Worm (Caenorhabditis elegans) whole organism, midembryonic: ENCODE measurements around the gene grk-1.

Experiments used
- T22C8.4 ChIP-seq: fragments of 200-800 bp; sonication (Bioruptor generic); IDR thresholded peaks from 2 replicates; pipeline ENCODE4 v1.3.6; 2022; ENCODE audit warnings: missing genetic modification characterization, missing compliant biosample characterization
- cog-1 ChIP-seq: sonication (generic microtip); optimal IDR thresholded peaks from 2 replicates; lab custom pipeline; 2016; ENCODE audit warnings: missing genetic modification characterization, missing compliant biosample characterization
- flt-1 ChIP-seq: fragments of 200-800 bp; sonication (Bioruptor generic); IDR thresholded peaks from 2 replicates; pipeline ENCODE4 v1.3.6; 2022; ENCODE audit warnings: missing genetic modification characterization, missing compliant biosample characterization
- klf-2 ChIP-seq: fragments of 200-800 bp; sonication (Bioruptor generic); conservative IDR thresholded peaks from 2 replicates; pipeline ENCODE4 v1.3.6; 2022; ENCODE audit warnings: missing genetic modification reagents, missing genetic modification characterization, missing compliant biosample characterization
- med-1 ChIP-seq: sonication (generic microtip); optimal IDR thresholded peaks from 2 replicates; lab custom pipeline; 2017; ENCODE audit warnings: missing genetic modification characterization, mild to moderate bottlenecking, missing compliant biosample characterization, antibody characterized with exemption, missing genetic modification reagents; ENCODE audit not compliant: insufficient read depth
- ref-1 ChIP-seq: fragments of 200-800 bp; sonication (Bioruptor generic); conservative IDR thresholded peaks from 2 replicates; pipeline ENCODE4 v1.3.6; 2022; ENCODE audit warnings: missing genetic modification reagents, missing genetic modification characterization, missing compliant biosample characterization
- tab-1 ChIP-seq: fragments of 200-800 bp; sonication (Bioruptor generic); IDR thresholded peaks from 2 replicates; pipeline ENCODE4 v1.3.6; 2022; ENCODE audit warnings: missing genetic modification characterization, missing compliant biosample characterization
- ztf-23 ChIP-seq: fragments of 200-800 bp; sonication (Bioruptor generic); IDR thresholded peaks from 2 replicates; pipeline ENCODE4 v1.3.6; 2022; ENCODE audit warnings: missing genetic modification reagents, missing genetic modification characterization, missing compliant biosample characterization
- ztf-29 ChIP-seq: fragments of 200-800 bp; sonication (Bioruptor generic); IDR thresholded peaks from 2 replicates; pipeline ENCODE4 v1.3.6; 2022; ENCODE audit warnings: missing genetic modification reagents, missing genetic modification characterization, missing compliant biosample characterization

grk-1 gene

ce11 chrX:9999192-9999591 is at the start of gene grk-1:
grk-1 (minus strand) TSS chrX:9999208.
- TF ChIP-seq med-1 (GFP tag; lab: Kevin White, UChicago) (no peak), ztf-23 (GFP tag; lab: Robert Waterston, UW) (no peak), T22C8.4 (no peak), flt-1 (GFP tag; lab: Robert Waterston, UW) (no peak), ref-1 (GFP tag; lab: Robert Waterston, UW) (no peak), klf-2 (no peak), cog-1 (no peak), tab-1 (no peak), ztf-29 (GFP tag; lab: Robert Waterston, UW) (no peak)

- TF ChIP-seq ztf-29 (GFP tag; lab: Robert Waterston, UW) (no peak), T22C8.4 (no peak)
Observed at ce11 chrX:10047325-10047724, 48.3 kb upstream of the grk-1 start, which contains the start of gene ZC374.2. ZC374.2 (minus strand) TSS chrX:10047425.

ce11 chrX:10044473-10044872 is 45.5 kb upstream of the grk-1 start:
- TF ChIP-seq ztf-23 (GFP tag; lab: Robert Waterston, UW) (no peak), tab-1 (no peak), ztf-29 (GFP tag; lab: Robert Waterston, UW) (no peak), klf-2 (no peak), cog-1 (no peak), T22C8.4 (no peak), ref-1 (GFP tag; lab: Robert Waterston, UW) (no peak), med-1 (GFP tag; lab: Kevin White, UChicago) (no peak), flt-1 (GFP tag; lab: Robert Waterston, UW) (no peak)

ce11 chrX:10030836-10031235 is 31.8 kb upstream of the grk-1 start, which contains the start of gene sek-6:
sek-6 (plus strand) TSS chrX:10031150.
- TF ChIP-seq flt-1 (GFP tag; lab: Robert Waterston, UW) (no peak), T22C8.4 (no peak), med-1 (GFP tag; lab: Kevin White, UChicago) (no peak), ztf-29 (GFP tag; lab: Robert Waterston, UW) (no peak), cog-1 (no peak), tab-1 (no peak), klf-2 (no peak), ztf-23 (GFP tag; lab: Robert Waterston, UW) (no peak), ref-1 (GFP tag; lab: Robert Waterston, UW) (no peak)

- TF ChIP-seq ztf-29 (GFP tag; lab: Robert Waterston, UW) (no peak), ref-1 (GFP tag; lab: Robert Waterston, UW) (no peak), klf-2 (no peak), ztf-23 (GFP tag; lab: Robert Waterston, UW) (no peak), tab-1 (no peak), med-1 (GFP tag; lab: Kevin White, UChicago) (no peak), cog-1 (no peak), flt-1 (GFP tag; lab: Robert Waterston, UW) (no peak), T22C8.4 (no peak)
Observed at ce11 chrX:10027556-10027955, 28.5 kb upstream of the grk-1 start, which contains the start of gene mkk-4. mkk-4 (plus strand) TSS chrX:10027856.

- TF ChIP-seq T22C8.4 (no peak), tab-1 (no peak), klf-2 (no peak), flt-1 (GFP tag; lab: Robert Waterston, UW) (no peak; the same call in 1 of the 2 replicates), ztf-29 (GFP tag; lab: Robert Waterston, UW) (no peak), med-1 (GFP tag; lab: Kevin White, UChicago) (no peak), ztf-23 (GFP tag; lab: Robert Waterston, UW) (no peak), ref-1 (GFP tag; lab: Robert Waterston, UW) (no peak), cog-1 (no peak)
Observed at ce11 chrX:10026347-10026746, 27.3 kb upstream of the grk-1 start.

- TF ChIP-seq T22C8.4 (no peak), flt-1 (GFP tag; lab: Robert Waterston, UW) (no peak), ref-1 (GFP tag; lab: Robert Waterston, UW) (no peak), ztf-29 (GFP tag; lab: Robert Waterston, UW) (no peak), cog-1 (no peak), tab-1 (no peak), med-1 (GFP tag; lab: Kevin White, UChicago) (no peak), ztf-23 (GFP tag; lab: Robert Waterston, UW) (no peak), klf-2 (no peak)
Observed at ce11 chrX:10022016-10022415, 23.0 kb upstream of the grk-1 start, which contains the start of gene F42G10.1. F42G10.1 (minus strand) TSS chrX:10022166.

- TF ChIP-seq ztf-23 (GFP tag; lab: Robert Waterston, UW) (no peak), klf-2 (no peak), cog-1 (no peak), med-1 (GFP tag; lab: Kevin White, UChicago) (no peak), ref-1 (GFP tag; lab: Robert Waterston, UW) (no peak), tab-1 (no peak), ztf-29 (GFP tag; lab: Robert Waterston, UW) (no peak), flt-1 (GFP tag; lab: Robert Waterston, UW) (no peak), T22C8.4 (no peak)
Observed at ce11 chrX:10017975-10018654, 19.1 kb upstream of the grk-1 start, which contains the start of gene F19C6.4. F19C6.4 (minus strand) TSS chrX:10018025.

- TF ChIP-seq flt-1 (GFP tag; lab: Robert Waterston, UW): no peak
- no peak for TF ChIP-seq tab-1
- no peak for TF ChIP-seq T22C8.4
- no peak for TF ChIP-seq med-1 (GFP tag; lab: Kevin White, UChicago)
- TF ChIP-seq ref-1 (GFP tag; lab: Robert Waterston, UW): no peak
- no peak for TF ChIP-seq klf-2
- no peak for TF ChIP-seq cog-1
- TF ChIP-seq ztf-29 (GFP tag; lab: Robert Waterston, UW): no peak
- TF ChIP-seq ztf-23 (GFP tag; lab: Robert Waterston, UW): no peak
Observed at ce11 chrX:10009985-10010384, 11.0 kb upstream of the grk-1 start.

- no peak for TF ChIP-seq ref-1 (GFP tag; lab: Robert Waterston, UW)
- no peak for TF ChIP-seq med-1 (GFP tag; lab: Kevin White, UChicago)
- no peak for TF ChIP-seq cog-1
- TF ChIP-seq ztf-29 (GFP tag; lab: Robert Waterston, UW): no peak
- TF ChIP-seq T22C8.4: no peak
- TF ChIP-seq ztf-23 (GFP tag; lab: Robert Waterston, UW): no peak
- no peak for TF ChIP-seq flt-1 (GFP tag; lab: Robert Waterston, UW)
- TF ChIP-seq tab-1: no peak
- no peak for TF ChIP-seq klf-2
Observed at ce11 chrX:10008664-10009063, 9.7 kb upstream of the grk-1 start, which contains the start of gene F19C6.3. F19C6.3 (minus strand) TSS chrX:10008764.
